Fruit fly (Drosophila melanogaster) whole organism, pupa: ENCODE data around the gene Cyp28c1.

Experiments used
- CG10348 ChIP-seq: fragments of 200-800 bp; sonication (Bioruptor generic); IDR thresholded peaks from 2 replicates; pipeline ENCODE4 v1.3.6; 2022; ENCODE audit warnings: missing biosample characterization, missing genetic modification characterization
- CG15710 ChIP-seq: fragments of 200-800 bp; sonication (Bioruptor generic); optimal IDR thresholded peaks from 2 replicates; lab custom pipeline; 2018; ENCODE audit warnings: missing biosample characterization, mild to moderate bottlenecking, missing genetic modification characterization, moderate library complexity
- CG34367 ChIP-seq: fragments of 200-800 bp; sonication (Bioruptor generic); optimal IDR thresholded peaks from 2 replicates; lab custom pipeline; 2018; ENCODE audit warnings: missing biosample characterization, mild to moderate bottlenecking, missing genetic modification characterization
- CG8159 ChIP-seq: fragments of 200-800 bp; sonication (Bioruptor generic); optimal IDR thresholded peaks from 3 replicates; lab custom pipeline; 2018; ENCODE audit warnings: missing biosample characterization, mild to moderate bottlenecking, missing genetic modification characterization, moderate library complexity
- Ets98B ChIP-seq: fragments of 200-800 bp; sonication (Bioruptor generic); IDR thresholded peaks from 2 replicates; pipeline ENCODE4 v1.3.6; 2022; ENCODE audit warnings: missing biosample characterization, missing genetic modification characterization
- Pif1A ChIP-seq: fragments of 200-800 bp; sonication (Bioruptor generic); optimal IDR thresholded peaks from 3 replicates; lab custom pipeline; 2016; ENCODE audit warnings: missing biosample characterization, missing genetic modification characterization
- Pif1B ChIP-seq: fragments of 200-800 bp; sonication (Bioruptor generic); optimal IDR thresholded peaks from 3 replicates; lab custom pipeline; 2016; ENCODE audit warnings: missing biosample characterization, missing genetic modification characterization
- gl ChIP-seq: fragments of 200-800 bp; sonication (Bioruptor generic); optimal IDR thresholded peaks from 2 replicates; lab custom pipeline; 2018; ENCODE audit warnings: missing biosample characterization, mild to moderate bottlenecking, missing genetic modification characterization

- TF ChIP-seq gl (tag; lab: Kevin White, UChicago): peak; percentile 7
- no peak for TF ChIP-seq CG34367 (tag; lab: Kevin White, UChicago)
- TF ChIP-seq Pif1A (GFP tag; lab: Kevin White, UChicago): peak; percentile 37
- no peak for TF ChIP-seq CG15710
- no peak for TF ChIP-seq CG8159
- no peak for TF ChIP-seq CG10348 (GFP tag; lab: Robert Waterston, UW)
- TF ChIP-seq Pif1B (GFP tag; lab: Kevin White, UChicago): peak; percentile 44
- TF ChIP-seq Ets98B: peak; percentile 52
These were observed 32.3 kb upstream of the Cyp28c1 start, which contains the start of gene Hsc70-3 for dm6 chrX:11806867-11807747.
